Fruit fly (Drosophila melanogaster): ENCODE data around the gene trbl.

DNA sequence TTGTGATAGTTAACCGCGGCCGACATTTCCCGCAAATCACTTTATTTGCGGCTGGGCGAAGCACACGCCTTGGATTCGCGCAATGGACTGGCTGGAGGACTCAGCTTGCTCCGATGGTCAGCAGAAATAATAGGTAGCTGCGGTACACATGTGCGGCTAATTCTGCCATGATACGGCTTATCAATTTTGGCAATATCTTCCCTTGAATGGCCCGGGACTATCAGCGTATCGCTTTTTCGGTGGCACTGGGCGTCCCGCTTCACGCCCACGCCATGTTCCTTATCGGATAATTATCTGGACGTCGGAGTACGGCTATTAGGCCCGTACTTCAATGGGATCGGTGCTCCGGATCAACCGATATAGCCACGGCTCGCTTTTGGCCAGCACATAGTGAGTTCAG, 35.3 kb downstream of the trbl start:
- TF ChIP-seq Pif1A (GFP tag; optimal IDR thresholded peaks at IDR 0.05) = no peak
- no peak for TF ChIP-seq EcR (GFP tag; optimal IDR thresholded peaks at IDR 0.05)
- TF ChIP-seq rn (GFP tag; IDR thresholded peaks at IDR 0.05) = no peak
- TF ChIP-seq CG8301 (tag; optimal IDR thresholded peaks at IDR 0.05) = no peak
- TF ChIP-seq CG15710 (tag; optimal IDR thresholded peaks at IDR 0.05) = no peak
